Fruit fly (Drosophila melanogaster) whole organism, prepupa: ENCODE results near the gene CG9643.
A peak's percentile ranks its signal among the peaks of the same experiment; 100 is the strongest.

Experiments used
- CG10631 ChIP-seq: fragments of 200-800 bp; sonication (Bioruptor generic); optimal IDR thresholded peaks from 2 replicates; lab custom pipeline; 2016; ENCODE audit warnings: missing biosample characterization, missing genetic modification characterization
- CG10669 ChIP-seq: fragments of 200-800 bp; sonication (Bioruptor generic); optimal IDR thresholded peaks from 3 replicates; lab custom pipeline; 2018; ENCODE audit warnings: missing biosample characterization, mild to moderate bottlenecking, missing genetic modification characterization, moderate library complexity
- CG11762 ChIP-seq: fragments of 200-800 bp; sonication (Bioruptor generic); optimal IDR thresholded peaks from 3 replicates; lab custom pipeline; 2016; ENCODE audit warnings: missing biosample characterization, missing genetic modification characterization; ENCODE audit not compliant: insufficient read depth
- CG11902 ChIP-seq: fragments of 200-800 bp; sonication (Bioruptor generic); optimal IDR thresholded peaks from 3 replicates; lab custom pipeline; 2016; ENCODE audit warnings: missing biosample characterization, missing genetic modification characterization
- CG15336 ChIP-seq: fragments of 200-800 bp; sonication (Bioruptor generic); IDR thresholded peaks from 2 replicates; pipeline ENCODE4 v1.3.6; 2022; ENCODE audit warnings: missing biosample characterization, missing genetic modification characterization
- CG1621 ChIP-seq: fragments of 200-800 bp; sonication (Bioruptor generic); optimal IDR thresholded peaks from 3 replicates; lab custom pipeline; 2018; ENCODE audit warnings: missing biosample characterization, mild to moderate bottlenecking, missing genetic modification characterization
- CG16779 ChIP-seq: fragments of 200-800 bp; sonication (Bioruptor generic); optimal IDR thresholded peaks from 3 replicates; lab custom pipeline; 2017; ENCODE audit warnings: missing biosample characterization, mild to moderate bottlenecking, missing genetic modification characterization
- CG3032 ChIP-seq: fragments of 200-800 bp; optimal IDR thresholded peaks from 2 replicates; lab custom pipeline; 2019; ENCODE audit warnings: missing biosample characterization, mild to moderate bottlenecking, missing genetic modification characterization, moderate library complexity
- CG31627 ChIP-seq: fragments of 200-800 bp; sonication (Bioruptor generic); optimal IDR thresholded peaks from 3 replicates; lab custom pipeline; 2016; ENCODE audit warnings: missing biosample characterization, missing genetic modification characterization
- CG34406 ChIP-seq: fragments of 200-800 bp; sonication (Bioruptor generic); optimal IDR thresholded peaks from 3 replicates; lab custom pipeline; 2016; ENCODE audit warnings: missing biosample characterization, missing genetic modification characterization
- CG3919 ChIP-seq: fragments of 200-800 bp; sonication (Bioruptor generic); optimal IDR thresholded peaks from 3 replicates; lab custom pipeline; 2016; ENCODE audit warnings: missing biosample characterization, missing genetic modification characterization
- CG6163 ChIP-seq: fragments of 200-800 bp; sonication (Bioruptor generic); IDR thresholded peaks from 3 replicates; pipeline ENCODE4 v1.3.6; 2022; ENCODE audit warnings: missing biosample characterization, missing genetic modification characterization
- CG6276 ChIP-seq: fragments of 200-800 bp; sonication (Bioruptor generic); optimal IDR thresholded peaks from 2 replicates; lab custom pipeline; 2017; ENCODE audit warnings: missing biosample characterization, mild to moderate bottlenecking, missing genetic modification characterization
- CG6792 ChIP-seq: fragments of 200-800 bp; sonication (Bioruptor generic); optimal IDR thresholded peaks from 3 replicates; lab custom pipeline; 2016; ENCODE audit warnings: missing biosample characterization, missing genetic modification characterization
- CG7368 ChIP-seq: fragments of 200-800 bp; sonication (Bioruptor generic); optimal IDR thresholded peaks from 3 replicates; lab custom pipeline; 2016; ENCODE audit warnings: missing biosample characterization, missing genetic modification characterization
- CG8119 ChIP-seq: fragments of 200-800 bp; sonication (Bioruptor generic); IDR thresholded peaks from 3 replicates; pipeline ENCODE4 v1.3.6; 2022; ENCODE audit warnings: missing biosample characterization, missing genetic modification characterization
- CG8319 ChIP-seq: fragments of 200-800 bp; sonication (Bioruptor generic); optimal IDR thresholded peaks from 3 replicates; lab custom pipeline; 2016; ENCODE audit warnings: missing biosample characterization, missing genetic modification characterization
- CG9139 ChIP-seq: fragments of 200-800 bp; sonication (Bioruptor generic); optimal IDR thresholded peaks from 3 replicates; lab custom pipeline; 2017; ENCODE audit warnings: missing biosample characterization, mild to moderate bottlenecking, missing genetic modification characterization
- Eip75B ChIP-seq: fragments of 200-800 bp; sonication (Bioruptor generic); optimal IDR thresholded peaks from 3 replicates; lab custom pipeline; 2016; ENCODE audit warnings: missing biosample characterization, missing genetic modification characterization
- Eip78C ChIP-seq: fragments of 200-800 bp; sonication (Bioruptor generic); peaks from one replicate; lab custom pipeline; 2016; ENCODE audit warnings: missing biosample characterization, missing genetic modification characterization
- Ets96B ChIP-seq: fragments of 200-800 bp; optimal IDR thresholded peaks from 2 replicates; lab custom pipeline; 2019; ENCODE audit warnings: missing biosample characterization, mild to moderate bottlenecking, missing genetic modification characterization, moderate library complexity
- Hr38 ChIP-seq: sonication (Bioruptor generic); optimal IDR thresholded peaks from 2 replicates; lab custom pipeline; 2016; ENCODE audit warnings: missing biosample characterization, missing genetic modification characterization
- Hr39 ChIP-seq: fragments of 200-800 bp; sonication (Bioruptor generic); optimal IDR thresholded peaks from 2 replicates; lab custom pipeline; 2016; ENCODE audit warnings: missing biosample characterization, missing genetic modification characterization
- Hr4 ChIP-seq: fragments of 200-800 bp; sonication (Bioruptor generic); optimal IDR thresholded peaks from 3 replicates; lab custom pipeline; 2016; ENCODE audit warnings: missing biosample characterization, missing genetic modification characterization
- Lpt ChIP-seq: fragments of 200-800 bp; sonication (Bioruptor generic); optimal IDR thresholded peaks from 3 replicates; lab custom pipeline; 2016; ENCODE audit warnings: missing biosample characterization, missing genetic modification characterization
- Met ChIP-seq: fragments of 200-800 bp; sonication (Bioruptor generic); optimal IDR thresholded peaks from 3 replicates; lab custom pipeline; 2016; ENCODE audit warnings: missing biosample characterization, missing genetic modification characterization
- Smox ChIP-seq: fragments of 200-800 bp; sonication (Bioruptor generic); optimal IDR thresholded peaks from 3 replicates; lab custom pipeline; 2016; ENCODE audit warnings: missing biosample characterization, missing genetic modification characterization
- achi ChIP-seq: fragments of 200-800 bp; sonication (Bioruptor generic); optimal IDR thresholded peaks from 3 replicates; lab custom pipeline; 2016; ENCODE audit warnings: missing biosample characterization, missing genetic modification characterization
- acj6 ChIP-seq: fragments of 200-800 bp; sonication (Bioruptor generic); optimal IDR thresholded peaks from 3 replicates; lab custom pipeline; 2016; ENCODE audit warnings: missing biosample characterization, missing genetic modification characterization
- cyc ChIP-seq: fragments of 200-800 bp; sonication (Bioruptor generic); optimal IDR thresholded peaks from 3 replicates; lab custom pipeline; 2016; ENCODE audit warnings: missing biosample characterization, missing genetic modification characterization
- dac ChIP-seq: fragments of 200-800 bp; sonication (Bioruptor generic); optimal IDR thresholded peaks from 2 replicates; lab custom pipeline; 2017; ENCODE audit warnings: missing biosample characterization, mild to moderate bottlenecking, missing genetic modification characterization
- dsx ChIP-seq: fragments of 200-800 bp; optimal IDR thresholded peaks from 3 replicates; lab custom pipeline; 2019; ENCODE audit warnings: missing biosample characterization, mild to moderate bottlenecking, missing genetic modification characterization, moderate library complexity; ENCODE audit not compliant: poor library complexity, severe bottlenecking
- fd85E ChIP-seq: fragments of 200-800 bp; sonication (Bioruptor generic); optimal IDR thresholded peaks from 3 replicates; lab custom pipeline; 2016; ENCODE audit warnings: missing biosample characterization, missing genetic modification characterization
- fkh ChIP-seq: fragments of 200-800 bp; sonication (Bioruptor generic); optimal IDR thresholded peaks from 3 replicates; lab custom pipeline; 2017; ENCODE audit warnings: missing biosample characterization, mild to moderate bottlenecking, missing genetic modification characterization, moderate library complexity
- net ChIP-seq: fragments of 200-800 bp; sonication (Bioruptor generic); optimal IDR thresholded peaks from 3 replicates; lab custom pipeline; 2016; ENCODE audit warnings: missing biosample characterization, missing genetic modification characterization
- salr ChIP-seq, 2 experiments: fragments of 200-800 bp; sonication (Bioruptor generic); optimal IDR thresholded peaks; 3 replicates each; lab custom pipeline; 2016 to 2018; ENCODE audit warnings: missing biosample characterization in 2 of 2, missing genetic modification characterization in 2 of 2, mild to moderate bottlenecking in 1 of 2
- spab ChIP-seq: fragments of 200-800 bp; sonication (Bioruptor generic); optimal IDR thresholded peaks from 2 replicates; lab custom pipeline; 2017; ENCODE audit warnings: missing biosample characterization, mild to moderate bottlenecking, missing genetic modification characterization, missing genetic modification reagents
- ss ChIP-seq, 2 experiments: fragments of 200-800 bp; sonication (Bioruptor generic); optimal IDR thresholded peaks; 2 replicates in 1 of 2; 3 replicates in 1 of 2; lab custom pipeline; 2017 to 2018; ENCODE audit warnings: mild to moderate bottlenecking in 2 of 2, missing biosample characterization in 2 of 2, missing genetic modification characterization in 2 of 2, moderate library complexity in 1 of 2
- svp ChIP-seq: fragments of 200-800 bp; sonication (Bioruptor generic); peaks from one replicate; lab custom pipeline; 2016; ENCODE audit warnings: missing biosample characterization, missing genetic modification characterization
- topi ChIP-seq: fragments of 200-800 bp; sonication (Bioruptor generic); optimal IDR thresholded peaks from 3 replicates; lab custom pipeline; 2016; ENCODE audit warnings: missing biosample characterization, missing genetic modification characterization

The CG9643 gene

dm6 chr2L:3011484-3011883 lies 32.4 kb upstream of the CG9643 start (continued):
- TF ChIP-seq CG15336 (peak; percentile 57; the same call in 1 of the 2 replicates), dac (GFP tag; lab: Kevin White, UChicago) (no peak), net (GFP tag; lab: Kevin White, UChicago) (peak; percentile 74), Hr4 (GFP tag; lab: Kevin White, UChicago) (peak; percentile 1), topi (GFP tag; lab: Kevin White, UChicago) (peak; percentile 88), Hr38 (GFP tag; lab: Kevin White, UChicago) (no peak), CG6163 (GFP tag; lab: Robert Waterston, UW) (peak; percentile 70), Smox (peak; percentile 83), CG16779 (peak; percentile 40), CG34406 (GFP tag; lab: Kevin White, UChicago) (peak; percentile 81), CG8319 (GFP tag; lab: Kevin White, UChicago) (peak; percentile 65), CG8119 (GFP tag; lab: Robert Waterston, UW) (peak; percentile 50; the same call in 1 of the 3 replicates), Eip75B (GFP tag; lab: Kevin White, UChicago) (peak; percentile 84), Ets96B (tag; lab: Kevin White, UChicago) (peak; percentile 76), cyc (GFP tag; lab: Kevin White, UChicago) (peak; percentile 88), CG31627 (GFP tag; lab: Kevin White, UChicago) (peak; percentile 91), CG1621 (peak; percentile 68), achi (peak; percentile 78)

- TF ChIP-seq dsx (GFP tag; lab: Kevin White, UChicago) (no peak), Met (no peak), CG3919 (GFP tag; lab: Kevin White, UChicago) (no peak), CG11762 (GFP tag; lab: Kevin White, UChicago) (no peak), svp (GFP tag; lab: Kevin White, UChicago) (no peak), acj6 (GFP tag; lab: Kevin White, UChicago) (no peak), ss (GFP tag; optimal IDR thresholded peaks at IDR 0.05; lab: Kevin White, UChicago) (no peak), spab (GFP tag; lab: Kevin White, UChicago) (no peak), dac (GFP tag; lab: Kevin White, UChicago) (no peak), CG7368 (no peak), CG8119 (GFP tag; lab: Robert Waterston, UW) (no peak)
These were observed 30.4 kb upstream of the CG9643 start for dm6 chr2L:3009438-3009837.

dm6 chr2L:3006925-3007426 lies 27.9 kb upstream of the CG9643 start:
- TF ChIP-seq salr (GFP tag; optimal IDR thresholded peaks at IDR 0.05; lab: Kevin White, UChicago) (no peak), Met (no peak), CG11762 (GFP tag; lab: Kevin White, UChicago) (no peak), Hr38 (GFP tag; lab: Kevin White, UChicago) (no peak), CG31627 (GFP tag; lab: Kevin White, UChicago) (no peak), dsx (GFP tag; lab: Kevin White, UChicago) (no peak), dac (GFP tag; lab: Kevin White, UChicago) (no peak), Smox (no peak), Eip75B (GFP tag; lab: Kevin White, UChicago) (no peak), CG6792 (no peak), spab (GFP tag; lab: Kevin White, UChicago) (no peak), Lpt (GFP tag; lab: Kevin White, UChicago) (no peak), CG6276 (no peak), CG16779 (no peak), Hr39 (GFP tag; lab: Kevin White, UChicago) (no peak), CG10669 (no peak)

dm6 chr2L:3006194-3006593 lies 27.1 kb upstream of the CG9643 start:
- TF ChIP-seq CG3032 (tag; lab: Kevin White, UChicago) (no peak), CG11902 (GFP tag; lab: Kevin White, UChicago) (no peak), CG10631 (GFP tag; lab: Kevin White, UChicago) (no peak), Ets96B (tag; lab: Kevin White, UChicago) (no peak), acj6 (GFP tag; lab: Kevin White, UChicago) (no peak), dac (GFP tag; lab: Kevin White, UChicago) (no peak), CG9139 (GFP tag; lab: Kevin White, UChicago) (no peak), fd85E (no peak), CG8319 (GFP tag; lab: Kevin White, UChicago) (no peak), CG8119 (GFP tag; lab: Robert Waterston, UW) (no peak), Eip78C (GFP tag; lab: Kevin White, UChicago) (no peak), Hr38 (GFP tag; lab: Kevin White, UChicago) (no peak), CG31627 (GFP tag; lab: Kevin White, UChicago) (no peak), fkh (GFP tag; lab: Kevin White, UChicago) (no peak), Eip75B (GFP tag; lab: Kevin White, UChicago) (no peak)
- TF ChIP-seq, all 60 proteins: peak for 0
